Worm (Caenorhabditis elegans) whole organism, late embryonic: ENCODE data around the gene srg-23.

Experiments used
- C08G9.2 ChIP-seq: sonication (generic microtip); optimal IDR thresholded peaks from 2 replicates; lab custom pipeline; 2016; ENCODE audit warnings: mild to moderate bottlenecking, missing genetic modification characterization, moderate library complexity, missing compliant biosample characterization
- C38D4.7 ChIP-seq: fragments of 200-800 bp; sonication (Bioruptor generic); optimal IDR thresholded peaks from 2 replicates; lab custom pipeline; 2018; ENCODE audit warnings: mild to moderate bottlenecking, missing genetic modification characterization, moderate library complexity, missing compliant biosample characterization
- K02D7.2 ChIP-seq: sonication (generic microtip); optimal IDR thresholded peaks from 2 replicates; lab custom pipeline; 2017; ENCODE audit warnings: mild to moderate bottlenecking, missing genetic modification characterization, missing compliant biosample characterization
- T23F11.4 ChIP-seq: fragments of 200-800 bp; sonication (Bioruptor generic); optimal IDR thresholded peaks from 2 replicates; lab custom pipeline; 2018; ENCODE audit warnings: mild to moderate bottlenecking, missing genetic modification characterization, missing compliant biosample characterization
- ahr-1 ChIP-seq: sonication (generic microtip); optimal IDR thresholded peaks from 2 replicates; lab custom pipeline; 2016; ENCODE audit warnings: missing genetic modification characterization, missing compliant biosample characterization
- ceh-18 ChIP-seq: sonication (generic microtip); optimal IDR thresholded peaks from 2 replicates; lab custom pipeline; 2016; ENCODE audit warnings: missing genetic modification characterization, missing compliant biosample characterization
- ceh-19 ChIP-seq: fragments of 200-800 bp; sonication (Bioruptor generic); optimal IDR thresholded peaks from 2 replicates; lab custom pipeline; 2018; ENCODE audit warnings: mild to moderate bottlenecking, missing genetic modification characterization, missing compliant biosample characterization
- ceh-2 ChIP-seq: sonication (generic microtip); optimal IDR thresholded peaks from 2 replicates; lab custom pipeline; 2016; ENCODE audit warnings: missing genotype, missing genetic modification characterization, missing compliant biosample characterization
- ceh-22 ChIP-seq: sonication (generic microtip); optimal IDR thresholded peaks from 2 replicates; lab custom pipeline; 2017; ENCODE audit warnings: missing biosample characterization, missing genetic modification characterization
- ceh-31 ChIP-seq: sonication (generic microtip); optimal IDR thresholded peaks from 2 replicates; lab custom pipeline; 2016; ENCODE audit warnings: missing genetic modification characterization, missing compliant biosample characterization
- ceh-34 ChIP-seq: sonication (generic microtip); optimal IDR thresholded peaks from 2 replicates; lab custom pipeline; 2016; ENCODE audit warnings: mild to moderate bottlenecking, missing genetic modification characterization, missing compliant biosample characterization
- ceh-6 ChIP-seq: fragments of 200-800 bp; sonication (Bioruptor generic); optimal IDR thresholded peaks from 2 replicates; lab custom pipeline; 2018; ENCODE audit warnings: mild to moderate bottlenecking, missing genetic modification characterization, missing compliant biosample characterization
- che-1 ChIP-seq: sonication (generic microtip); optimal IDR thresholded peaks from 2 replicates; lab custom pipeline; 2016; ENCODE audit warnings: mild to moderate bottlenecking, missing genetic modification characterization, missing compliant biosample characterization
- dmd-4 ChIP-seq: sonication (generic microtip); optimal IDR thresholded peaks from 2 replicates; lab custom pipeline; 2016; ENCODE audit warnings: borderline replicate concordance, missing genetic modification characterization, missing compliant biosample characterization
- elt-2 ChIP-seq: sonication (generic microtip); optimal IDR thresholded peaks from 2 replicates; lab custom pipeline; 2016; ENCODE audit warnings: missing genetic modification reagents, missing genetic modification characterization, missing compliant biosample characterization
- elt-4 ChIP-seq: sonication (generic microtip); optimal IDR thresholded peaks from 2 replicates; lab custom pipeline; 2016; ENCODE audit warnings: missing genetic modification characterization, missing compliant biosample characterization
- eyg-1 ChIP-seq: sonication (generic microtip); optimal IDR thresholded peaks from 2 replicates; lab custom pipeline; 2016; ENCODE audit warnings: missing genotype, missing genetic modification characterization, missing compliant biosample characterization
- fax-1 ChIP-seq: sonication (generic microtip); optimal IDR thresholded peaks from 2 replicates; lab custom pipeline; 2016; ENCODE audit warnings: missing genotype, missing genetic modification characterization, missing compliant biosample characterization
- fkh-10 ChIP-seq: fragments of 150-350 bp; optimal IDR thresholded peaks from 2 replicates; lab custom pipeline; 2014; ENCODE audit warnings: missing biosample characterization, missing genetic modification reagents, missing genetic modification characterization
- fkh-6 ChIP-seq: sonication (generic microtip); optimal IDR thresholded peaks from 2 replicates; lab custom pipeline; 2016; ENCODE audit warnings: missing genetic modification characterization, missing compliant biosample characterization
- hlh-15 ChIP-seq: sonication (generic microtip); optimal IDR thresholded peaks from 2 replicates; lab custom pipeline; 2016; ENCODE audit warnings: missing genetic modification characterization, missing compliant biosample characterization
- hlh-30 ChIP-seq: sonication (generic microtip); optimal IDR thresholded peaks from 2 replicates; lab custom pipeline; 2017; ENCODE audit warnings: antibody characterized with exemption, missing genetic modification characterization, missing compliant biosample characterization; ENCODE audit not compliant: insufficient read depth
- hlh-6 ChIP-seq: sonication (generic microtip); optimal IDR thresholded peaks from 2 replicates; lab custom pipeline; 2016; ENCODE audit warnings: missing genotype, missing genetic modification characterization, missing compliant biosample characterization
- hlh-8 ChIP-seq: sonication (generic microtip); optimal IDR thresholded peaks from 2 replicates; lab custom pipeline; 2016; ENCODE audit warnings: missing genotype, missing genetic modification characterization, missing compliant biosample characterization
- lim-6 ChIP-seq: sonication (generic microtip); optimal IDR thresholded peaks from 2 replicates; lab custom pipeline; 2016; ENCODE audit warnings: missing genetic modification characterization, missing compliant biosample characterization
- nfya-1 ChIP-seq: sonication (generic microtip); optimal IDR thresholded peaks from 2 replicates; lab custom pipeline; 2017; ENCODE audit warnings: missing genetic modification characterization, mild to moderate bottlenecking, missing compliant biosample characterization, antibody characterized with exemption, moderate library complexity
- nhr-232 ChIP-seq: sonication (generic microtip); optimal IDR thresholded peaks from 2 replicates; lab custom pipeline; 2016; ENCODE audit warnings: missing genetic modification characterization, missing compliant biosample characterization
- pag-3 ChIP-seq: sonication (generic microtip); optimal IDR thresholded peaks from 2 replicates; lab custom pipeline; 2016; ENCODE audit warnings: missing compliant biosample characterization, missing genetic modification characterization, borderline replicate concordance
- pax-1 ChIP-seq: fragments of 150-350 bp; optimal IDR thresholded peaks from 2 replicates; lab custom pipeline; 2014; ENCODE audit warnings: missing biosample characterization, missing genetic modification characterization
- pha-2 ChIP-seq: sonication (generic microtip); optimal IDR thresholded peaks from 2 replicates; lab custom pipeline; 2017; ENCODE audit warnings: mild to moderate bottlenecking, missing genetic modification characterization, missing compliant biosample characterization
- pha-4 ChIP-seq: fragments of 150-350 bp; optimal IDR thresholded peaks from 2 replicates; lab custom pipeline; 2018; ENCODE audit warnings: missing biosample characterization, missing genetic modification reagents, missing genetic modification characterization
- pqm-1 ChIP-seq: sonication (generic microtip); optimal IDR thresholded peaks from 2 replicates; lab custom pipeline; 2016; ENCODE audit warnings: missing genetic modification characterization, missing compliant biosample characterization
- ref-2 ChIP-seq: sonication (generic microtip); optimal IDR thresholded peaks from 2 replicates; lab custom pipeline; 2016; ENCODE audit warnings: missing genetic modification characterization, missing compliant biosample characterization
- rnt-1 ChIP-seq: sonication (generic microtip); optimal IDR thresholded peaks from 2 replicates; lab custom pipeline; 2016; ENCODE audit warnings: missing genetic modification characterization, missing compliant biosample characterization
- sdc-2 ChIP-seq: sonication (generic microtip); optimal IDR thresholded peaks from 2 replicates; lab custom pipeline; 2016; ENCODE audit warnings: missing genotype, missing genetic modification characterization, missing compliant biosample characterization
- sox-2 ChIP-seq: fragments of 200-800 bp; sonication (Bioruptor generic); IDR thresholded peaks from 2 replicates; pipeline ENCODE4 v1.3.6; 2022; ENCODE audit warnings: missing genetic modification reagents, missing genetic modification characterization, missing compliant biosample characterization
- tbx-2 ChIP-seq: sonication (generic microtip); optimal IDR thresholded peaks from 2 replicates; lab custom pipeline; 2016; ENCODE audit warnings: missing genetic modification characterization, missing compliant biosample characterization
- ttx-3 ChIP-seq: sonication (generic microtip); optimal IDR thresholded peaks from 2 replicates; lab custom pipeline; 2016; ENCODE audit warnings: missing genetic modification reagents, missing genetic modification characterization, missing compliant biosample characterization
- unc-3 ChIP-seq, 2 experiments: fragments of 200-800 bp in 1 of 2; sonication (Bioruptor generic) in 1 of 2; sonication (generic microtip) in 1 of 2; conservative IDR thresholded peaks in 1 of 2; optimal IDR thresholded peaks in 1 of 2; 2 replicates each; pipeline versions ENCODE4 v1.3.6 to Lab custom; 2016 to 2022; ENCODE audit warnings: missing compliant biosample characterization in 2 of 2, missing genetic modification characterization in 2 of 2, missing genetic modification reagents in 1 of 2
- unc-42 ChIP-seq: sonication (generic microtip); optimal IDR thresholded peaks from 2 replicates; lab custom pipeline; 2016; ENCODE audit warnings: missing genotype, missing genetic modification characterization, missing compliant biosample characterization
- unc-55 ChIP-seq: sonication (generic microtip); optimal IDR thresholded peaks from 2 replicates; lab custom pipeline; 2017; ENCODE audit warnings: missing biosample characterization, missing genetic modification reagents, missing genetic modification characterization
- unc-86 ChIP-seq: sonication (generic microtip); optimal IDR thresholded peaks from 2 replicates; lab custom pipeline; 2016; ENCODE audit warnings: missing genetic modification characterization, missing compliant biosample characterization
- ztf-16 ChIP-seq: sonication (generic microtip); optimal IDR thresholded peaks from 2 replicates; lab custom pipeline; 2017; ENCODE audit warnings: missing genetic modification characterization, missing compliant biosample characterization

The srg-23 gene

DNA sequence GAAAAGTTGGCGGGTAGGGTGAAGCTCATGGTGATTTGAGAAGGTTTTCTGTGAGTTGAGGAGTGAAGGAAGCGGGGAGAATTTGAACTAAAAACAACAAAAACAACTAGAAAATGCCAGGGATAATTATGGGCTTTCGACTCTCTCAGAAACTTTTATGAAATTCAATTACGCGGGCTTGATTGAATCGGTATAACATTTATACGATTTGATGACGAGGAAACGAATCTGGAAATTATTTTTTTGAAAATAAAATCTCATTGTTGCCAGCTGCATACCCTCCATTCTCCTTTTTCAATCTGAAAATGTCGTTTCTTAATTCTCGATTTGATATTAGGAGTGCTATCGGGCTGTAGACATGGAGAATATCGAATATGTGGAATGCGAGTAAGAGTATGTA is 4.7 kb downstream of the srg-23 start, which contains the start of gene srg-21:
srg-21 (minus strand) TSS at position 101 of the 400 bp plus-strand sequence.
- TF ChIP-seq K02D7.2 (tag; lab: Kevin White, UChicago) (no peak), fax-1 (tag; lab: Kevin White, UChicago) (no peak), nfya-1 (tag; lab: Kevin White, UChicago) (no peak), unc-3 (GFP tag; conservative IDR thresholded peaks at IDR 0.05; lab: Robert Waterston, UW) (no peak), unc-3 (tag; optimal IDR thresholded peaks at IDR 0.05; lab: Kevin White, UChicago) (no peak), pag-3 (tag; lab: Kevin White, UChicago) (no peak), hlh-6 (tag; lab: Kevin White, UChicago) (no peak), ceh-18 (tag; lab: Kevin White, UChicago) (no peak), dmd-4 (tag; lab: Kevin White, UChicago) (no peak), rnt-1 (tag; lab: Kevin White, UChicago) (no peak), sdc-2 (no peak)
- TF ChIP-seq, all 69 proteins: peak for 0

- no peak for TF ChIP-seq C38D4.7 (GFP tag; lab: Kevin White, UChicago)
- TF ChIP-seq elt-2 (tag; lab: Kevin White, UChicago), result no peak
- no peak for TF ChIP-seq fkh-10 (GFP tag; lab: Kevin White, UChicago)
- no peak for TF ChIP-seq hlh-15
- no peak for TF ChIP-seq pqm-1 (tag; lab: Kevin White, UChicago)
- TF ChIP-seq ahr-1 (tag; lab: Kevin White, UChicago), result no peak
- TF ChIP-seq lim-6 (tag; lab: Kevin White, UChicago), result no peak
- no peak for TF ChIP-seq ceh-6 (GFP tag; lab: Kevin White, UChicago)
- no peak for TF ChIP-seq ceh-18 (tag; lab: Kevin White, UChicago)
- TF ChIP-seq sox-2 (GFP tag; lab: Robert Waterston, UW), result no peak
- TF ChIP-seq T23F11.4 (GFP tag; lab: Kevin White, UChicago), result no peak
- no peak for TF ChIP-seq pha-4 (tag; lab: Kevin White, UChicago)
- TF ChIP-seq pax-1 (tag; lab: Kevin White, UChicago), result no peak
- no peak for TF ChIP-seq ceh-22 (tag; lab: Kevin White, UChicago)
- no peak for TF ChIP-seq ttx-3 (tag; lab: Kevin White, UChicago)
- TF ChIP-seq che-1 (tag; lab: Kevin White, UChicago), result no peak
- TF ChIP-seq K02D7.2 (tag; lab: Kevin White, UChicago), result no peak
- no peak for TF ChIP-seq fax-1 (tag; lab: Kevin White, UChicago)
- no peak for TF ChIP-seq hlh-8 (tag; lab: Kevin White, UChicago)
- TF ChIP-seq ceh-31, result no peak
Measured at ce11 chrII:3087134-3087533, 8.8 kb downstream of the srg-23 start.

DNA sequence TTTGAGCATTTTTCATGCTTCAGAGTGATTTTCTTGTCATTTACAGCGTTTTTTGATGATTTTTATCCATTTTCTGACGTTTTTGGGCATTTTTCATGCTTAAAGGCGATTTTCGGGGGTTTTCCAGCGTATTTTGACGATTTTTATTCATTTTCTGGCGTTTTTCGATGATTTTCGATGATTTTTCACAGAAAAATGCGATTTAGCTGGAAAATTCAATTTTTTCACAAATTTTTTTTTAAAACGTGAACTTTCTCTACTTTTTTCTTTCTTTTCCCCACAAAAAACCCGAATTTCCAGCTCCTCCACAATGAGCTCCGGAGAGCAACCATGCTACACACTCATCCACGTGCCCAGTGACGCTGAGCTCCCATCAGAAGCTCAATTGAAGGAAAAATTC is 17.5 kb downstream of the srg-23 start, which contains the start of gene copb-1:
copb-1 (plus strand) TSS at position 301 of the 400 bp plus-strand sequence.
- TF ChIP-seq nhr-232 (no peak), elt-2 (tag; lab: Kevin White, UChicago) (no peak), pag-3 (tag; lab: Kevin White, UChicago) (no peak), hlh-8 (tag; lab: Kevin White, UChicago) (no peak), pha-2 (tag; lab: Kevin White, UChicago) (no peak)

DNA sequence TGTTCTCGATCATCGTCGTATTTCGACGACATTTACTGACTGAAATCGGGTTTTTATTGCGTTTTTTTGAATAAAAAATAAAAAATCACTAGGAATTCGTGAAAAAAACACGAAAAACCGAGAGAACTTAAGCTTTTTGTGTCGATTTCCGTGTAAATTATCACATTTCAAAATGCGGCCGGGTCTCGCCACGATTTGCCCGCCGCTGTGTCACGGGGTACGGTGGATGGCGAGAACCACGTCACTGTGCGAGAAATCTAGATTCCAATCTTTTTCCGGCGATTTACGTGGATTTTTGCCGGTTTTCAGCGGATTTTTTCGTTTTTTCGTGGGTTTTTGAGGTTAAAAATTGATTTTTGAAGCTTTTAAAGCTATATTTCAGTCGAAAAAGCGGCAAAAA is 19.0 kb downstream of the srg-23 start, which contains the start of gene Y25C1A.8:
Y25C1A.8 (minus strand) TSS at position 45 of the 400 bp plus-strand sequence.
- TF ChIP-seq ceh-6 (GFP tag; lab: Kevin White, UChicago) (peak; percentile 38), unc-55 (GFP tag; lab: Kevin White, UChicago) (peak; percentile 71), elt-4 (tag; lab: Kevin White, UChicago) (no peak), tbx-2 (tag; lab: Kevin White, UChicago) (peak; percentile 63), ceh-2 (tag; lab: Kevin White, UChicago) (peak; percentile 34), C38D4.7 (GFP tag; lab: Kevin White, UChicago) (peak; percentile 20), elt-2 (tag; lab: Kevin White, UChicago) (peak; percentile 69), unc-86 (peak; percentile 15), ceh-31 (peak; percentile 79), ref-2 (no peak), eyg-1 (no peak), ztf-16 (tag; lab: Kevin White, UChicago) (no peak), fkh-6 (tag; lab: Kevin White, UChicago) (no peak), che-1 (tag; lab: Kevin White, UChicago) (peak; percentile 15), ceh-34 (tag; lab: Kevin White, UChicago) (peak; percentile 93), ceh-19 (GFP tag; lab: Kevin White, UChicago) (peak; percentile 42), pha-2 (tag; lab: Kevin White, UChicago) (peak; percentile 26), C08G9.2 (tag; lab: Kevin White, UChicago) (peak; percentile 35), nfya-1 (tag; lab: Kevin White, UChicago) (peak; percentile 94), unc-42 (tag; lab: Kevin White, UChicago) (peak; percentile 80), rnt-1 (tag; lab: Kevin White, UChicago) (peak; percentile 59), T23F11.4 (GFP tag; lab: Kevin White, UChicago) (peak; percentile 41), ceh-18 (tag; lab: Kevin White, UChicago) (peak; percentile 49), unc-3 (GFP tag; conservative IDR thresholded peaks at IDR 0.05; lab: Robert Waterston, UW) (peak; percentile 52; the same call in 1 of the 2 replicates), unc-3 (tag; optimal IDR thresholded peaks at IDR 0.05; lab: Kevin White, UChicago) (peak; percentile 38), hlh-30 (tag; lab: Kevin White, UChicago) (peak; percentile 82)
